Fruit fly (Drosophila melanogaster) whole organism, embryonic: ENCODE measurements around the gene Mtch.
A peak's percentile ranks its signal among the peaks of the same experiment; 100 is the strongest.

Experiments used
- Bgb ChIP-seq: fragments of 200-800 bp; sonication (Bioruptor generic); IDR thresholded peaks from 2 replicates; pipeline ENCODE4 v1.3.6; 2022; ENCODE audit warnings: missing biosample characterization, missing genetic modification characterization; ENCODE audit not compliant: partially characterized antibody
- CG10321 ChIP-seq: fragments of 200-800 bp; sonication (Bioruptor generic); IDR thresholded peaks from 2 replicates; pipeline ENCODE4 v1.3.6; 2022; ENCODE audit warnings: missing biosample characterization, missing genetic modification characterization
- CG11398 ChIP-seq: fragments of 200-800 bp; sonication (Bioruptor generic); optimal IDR thresholded peaks from 2 replicates; lab custom pipeline; 2016; ENCODE audit warnings: missing biosample characterization, missing genetic modification characterization
- CG12659 ChIP-seq: fragments of 200-800 bp; sonication (Bioruptor generic); optimal IDR thresholded peaks from 3 replicates; lab custom pipeline; 2017; ENCODE audit warnings: mild to moderate bottlenecking, missing biosample characterization, missing genetic modification reagents, missing genetic modification characterization
- CG13624 ChIP-seq: fragments of 200-800 bp; sonication (Bioruptor generic); optimal IDR thresholded peaks from 2 replicates; lab custom pipeline; 2016; ENCODE audit warnings: missing biosample characterization, missing genetic modification characterization
- CG16815 ChIP-seq: fragments of 200-800 bp; sonication (Bioruptor generic); optimal IDR thresholded peaks from 3 replicates; lab custom pipeline; 2017; ENCODE audit warnings: missing biosample characterization, mild to moderate bottlenecking, missing genetic modification characterization
- CG17385 ChIP-seq: fragments of 200-800 bp; sonication (Bioruptor generic); optimal IDR thresholded peaks from 3 replicates; lab custom pipeline; 2018; ENCODE audit warnings: missing biosample characterization, mild to moderate bottlenecking, missing genetic modification characterization
- CG17829 ChIP-seq: fragments of 200-800 bp; optimal IDR thresholded peaks from 2 replicates; lab custom pipeline; 2019; ENCODE audit warnings: missing biosample characterization, mild to moderate bottlenecking, missing genetic modification characterization, moderate library complexity
- CG2120 ChIP-seq: fragments of 200-800 bp; sonication (Bioruptor generic); optimal IDR thresholded peaks from 3 replicates; lab custom pipeline; 2016; ENCODE audit warnings: missing biosample characterization, missing genetic modification characterization
- CG3726 ChIP-seq: fragments of 200-800 bp; sonication (Bioruptor generic); IDR thresholded peaks from 3 replicates; pipeline ENCODE4, ENCODE4 v1.3.6; 2022; ENCODE audit warnings: missing biosample characterization, missing genetic modification characterization
- CG4404 ChIP-seq: fragments of 200-800 bp; sonication (Bioruptor generic); IDR thresholded peaks from 2 replicates; pipeline ENCODE4 v1.3.6; 2022; ENCODE audit warnings: missing biosample characterization, missing genetic modification characterization
- CG7556 ChIP-seq: fragments of 200-800 bp; sonication (Bioruptor generic); optimal IDR thresholded peaks from 2 replicates; lab custom pipeline; 2017; ENCODE audit warnings: missing biosample characterization, mild to moderate bottlenecking, missing genetic modification characterization
- CG8478 ChIP-seq: fragments of >200 bp; optimal IDR thresholded peaks from 2 replicates; lab custom pipeline; 2018
- CG9932 ChIP-seq: fragments of 200-800 bp; sonication (Bioruptor generic); IDR thresholded peaks from 2 replicates; pipeline ENCODE4 v1.3.6; 2022; ENCODE audit warnings: missing biosample characterization, missing genetic modification characterization
- Dp ChIP-seq: fragments of 200-800 bp; sonication (Bioruptor generic); optimal IDR thresholded peaks from 2 replicates; lab custom pipeline; 2018; ENCODE audit warnings: missing biosample characterization, mild to moderate bottlenecking, missing genetic modification characterization, moderate library complexity
- Dref ChIP-seq: fragments of 200-800 bp; sonication (Bioruptor generic); IDR thresholded peaks from 2 replicates; pipeline ENCODE4 v1.3.6; 2022; ENCODE audit warnings: missing biosample characterization, missing genetic modification characterization
- Ets65A ChIP-seq: fragments of 200-800 bp; sonication (Bioruptor generic); peaks from one replicate; lab custom pipeline; 2016; ENCODE audit warnings: missing biosample characterization, missing genetic modification characterization
- Gsc ChIP-seq: fragments of 200-800 bp; sonication (Bioruptor generic); IDR thresholded peaks from 2 replicates; pipeline ENCODE4 v1.3.6; 2022; ENCODE audit warnings: missing biosample characterization, missing genetic modification characterization
- Hand ChIP-seq: fragments of 200-800 bp; sonication (Bioruptor generic); optimal IDR thresholded peaks from 2 replicates; lab custom pipeline; 2017; ENCODE audit warnings: mild to moderate bottlenecking, missing biosample characterization, missing genetic modification reagents, missing genetic modification characterization
- Hr3 ChIP-seq: fragments of 200-800 bp; sonication (Bioruptor generic); optimal IDR thresholded peaks from 3 replicates; lab custom pipeline; 2016; ENCODE audit warnings: missing biosample characterization, missing genetic modification characterization
- Jarid2 ChIP-seq: fragments of 200-800 bp; sonication (Bioruptor generic); optimal IDR thresholded peaks from 3 replicates; lab custom pipeline; 2017; ENCODE audit warnings: mild to moderate bottlenecking, missing biosample characterization, missing genetic modification reagents, missing genetic modification characterization
- Kr ChIP-seq: fragments of 200-800 bp; sonication (Bioruptor generic); optimal IDR thresholded peaks from 2 replicates; lab custom pipeline; 2017; ENCODE audit warnings: missing biosample characterization, mild to moderate bottlenecking, missing genetic modification characterization
- MESR4 ChIP-seq: fragments of 200-800 bp; sonication (Bioruptor generic); optimal IDR thresholded peaks from 2 replicates; lab custom pipeline; 2018; ENCODE audit warnings: missing biosample characterization, mild to moderate bottlenecking, missing genetic modification characterization, moderate library complexity
- Mes4 ChIP-seq: fragments of 200-800 bp; sonication (Bioruptor generic); optimal IDR thresholded peaks from 2 replicates; lab custom pipeline; 2016; ENCODE audit warnings: missing biosample characterization, missing genetic modification characterization
- Oaz ChIP-seq: fragments of 200-800 bp; sonication (Bioruptor generic); IDR thresholded peaks from 2 replicates; pipeline ENCODE4 v1.3.6; 2022; ENCODE audit warnings: missing biosample characterization, missing genetic modification characterization
- Opbp ChIP-seq: fragments of 200-800 bp; sonication (Bioruptor generic); IDR thresholded peaks from 3 replicates; pipeline ENCODE4 v1.3.6; 2022; ENCODE audit warnings: missing biosample characterization, missing genetic modification characterization; ENCODE audit not compliant: partially characterized antibody
- Optix ChIP-seq: fragments of 200-800 bp; sonication (Bioruptor generic); IDR thresholded peaks from 3 replicates; pipeline ENCODE4 v1.3.6; 2022; ENCODE audit warnings: missing biosample characterization, missing genetic modification characterization
- YL-1 ChIP-seq: fragments of 200-800 bp; sonication (Bioruptor generic); optimal IDR thresholded peaks from 3 replicates; lab custom pipeline; 2017; ENCODE audit warnings: missing biosample characterization, mild to moderate bottlenecking, missing genetic modification characterization
- ac ChIP-seq: fragments of 200-800 bp; sonication (Bioruptor generic); optimal IDR thresholded peaks from 3 replicates; lab custom pipeline; 2017; ENCODE audit warnings: missing biosample characterization, mild to moderate bottlenecking, missing genetic modification characterization
- ap ChIP-seq: fragments of 200-800 bp; sonication (Bioruptor generic); IDR thresholded peaks from 2 replicates; pipeline ENCODE4 v1.3.6; 2022; ENCODE audit warnings: missing biosample characterization, missing genetic modification characterization
- chm ChIP-seq: fragments of 200-800 bp; sonication (Bioruptor generic); IDR thresholded peaks from 2 replicates; pipeline ENCODE4 v1.3.6; 2022; ENCODE audit warnings: missing biosample characterization, missing genetic modification characterization
- dimm ChIP-seq: fragments of 200-800 bp; sonication (Bioruptor generic); IDR thresholded peaks from 2 replicates; pipeline ENCODE4 v1.3.6; 2022; ENCODE audit warnings: missing biosample characterization, missing genetic modification characterization
- dmrt11E ChIP-seq: fragments of 200-800 bp; sonication (Bioruptor generic); optimal IDR thresholded peaks from 3 replicates; lab custom pipeline; 2018; ENCODE audit warnings: missing biosample characterization, mild to moderate bottlenecking, missing genetic modification characterization, moderate library complexity
- eyg ChIP-seq: fragments of 200-800 bp; sonication (Bioruptor generic); optimal IDR thresholded peaks from 3 replicates; lab custom pipeline; 2016; ENCODE audit warnings: missing biosample characterization, missing genetic modification characterization
- ftz-f1 ChIP-seq: fragments of 200-800 bp; sonication (Bioruptor generic); optimal IDR thresholded peaks from 2 replicates; lab custom pipeline; 2016; ENCODE audit warnings: missing biosample characterization, missing genetic modification characterization
- gcm2 ChIP-seq: fragments of 200-800 bp; sonication (Bioruptor generic); optimal IDR thresholded peaks from 2 replicates; lab custom pipeline; 2016; ENCODE audit warnings: missing biosample characterization, missing genetic modification characterization
- gro ChIP-seq: fragments of 200-800 bp; sonication (Bioruptor generic); optimal IDR thresholded peaks from 2 replicates; lab custom pipeline; 2016; ENCODE audit warnings: missing biosample characterization, missing genetic modification characterization
- mld ChIP-seq: fragments of 200-800 bp; sonication (Bioruptor generic); IDR thresholded peaks from 3 replicates; pipeline ENCODE4 v1.3.6; 2022; ENCODE audit warnings: missing biosample characterization, missing genetic modification characterization; ENCODE audit not compliant: partially characterized antibody
- nerfin-2 ChIP-seq: fragments of 200-800 bp; sonication (Bioruptor generic); IDR thresholded peaks from 2 replicates; pipeline ENCODE4 v1.3.6; 2022; ENCODE audit warnings: missing biosample characterization, missing genetic modification characterization; ENCODE audit not compliant: partially characterized antibody
- otp ChIP-seq: fragments of 200-800 bp; sonication (Bioruptor generic); IDR thresholded peaks from 3 replicates; pipeline ENCODE4, ENCODE4 v1.3.6; 2022; ENCODE audit warnings: missing biosample characterization, missing genetic modification characterization
- pan ChIP-seq, 4 experiments: fragments of >200 bp in 3 of 4; fragments of 200-800 bp in 1 of 4; sonication (Bioruptor generic) in 1 of 4; optimal IDR thresholded peaks in 3 of 4; IDR thresholded peaks in 1 of 4; 2 replicates each; pipeline versions ENCODE4 v1.3.6 to Lab custom; 2017 to 2022; ENCODE audit warnings: missing biosample characterization in 2 of 4, missing genetic modification characterization in 2 of 4, mixed read lengths in 1 of 4
- pho ChIP-seq: fragments of 200-800 bp; sonication (Bioruptor generic); optimal IDR thresholded peaks from 2 replicates; lab custom pipeline; 2016; ENCODE audit warnings: missing biosample characterization, missing genetic modification characterization
- phol ChIP-seq: fragments of 200-800 bp; sonication (Bioruptor generic); optimal IDR thresholded peaks from 3 replicates; lab custom pipeline; 2018; ENCODE audit warnings: missing biosample characterization, mild to moderate bottlenecking, missing genetic modification characterization, moderate library complexity
- rib ChIP-seq: fragments of 200-800 bp; sonication (Bioruptor generic); IDR thresholded peaks from 2 replicates; pipeline ENCODE4 v1.3.6; 2022; ENCODE audit warnings: missing biosample characterization, missing genetic modification characterization
- sr ChIP-seq: fragments of 200-800 bp; sonication (Bioruptor generic); IDR thresholded peaks from 3 replicates; pipeline ENCODE4 v1.3.6; 2022; ENCODE audit warnings: missing biosample characterization, missing genetic modification characterization
- sug ChIP-seq: fragments of 200-800 bp; optimal IDR thresholded peaks from 2 replicates; lab custom pipeline; 2019; ENCODE audit warnings: missing biosample characterization, mild to moderate bottlenecking, missing genetic modification characterization, moderate library complexity
- usp ChIP-seq: fragments of >200 bp; optimal IDR thresholded peaks from 2 replicates; lab custom pipeline; 2017; ENCODE audit warnings: missing biosample characterization, missing genetic modification characterization
- vnd ChIP-seq: fragments of 200-800 bp; sonication (Bioruptor generic); IDR thresholded peaks from 3 replicates; pipeline ENCODE4 v1.3.6; 2022; ENCODE audit warnings: missing biosample characterization, missing genetic modification characterization; ENCODE audit not compliant: partially characterized antibody

Mtch gene

DNA sequence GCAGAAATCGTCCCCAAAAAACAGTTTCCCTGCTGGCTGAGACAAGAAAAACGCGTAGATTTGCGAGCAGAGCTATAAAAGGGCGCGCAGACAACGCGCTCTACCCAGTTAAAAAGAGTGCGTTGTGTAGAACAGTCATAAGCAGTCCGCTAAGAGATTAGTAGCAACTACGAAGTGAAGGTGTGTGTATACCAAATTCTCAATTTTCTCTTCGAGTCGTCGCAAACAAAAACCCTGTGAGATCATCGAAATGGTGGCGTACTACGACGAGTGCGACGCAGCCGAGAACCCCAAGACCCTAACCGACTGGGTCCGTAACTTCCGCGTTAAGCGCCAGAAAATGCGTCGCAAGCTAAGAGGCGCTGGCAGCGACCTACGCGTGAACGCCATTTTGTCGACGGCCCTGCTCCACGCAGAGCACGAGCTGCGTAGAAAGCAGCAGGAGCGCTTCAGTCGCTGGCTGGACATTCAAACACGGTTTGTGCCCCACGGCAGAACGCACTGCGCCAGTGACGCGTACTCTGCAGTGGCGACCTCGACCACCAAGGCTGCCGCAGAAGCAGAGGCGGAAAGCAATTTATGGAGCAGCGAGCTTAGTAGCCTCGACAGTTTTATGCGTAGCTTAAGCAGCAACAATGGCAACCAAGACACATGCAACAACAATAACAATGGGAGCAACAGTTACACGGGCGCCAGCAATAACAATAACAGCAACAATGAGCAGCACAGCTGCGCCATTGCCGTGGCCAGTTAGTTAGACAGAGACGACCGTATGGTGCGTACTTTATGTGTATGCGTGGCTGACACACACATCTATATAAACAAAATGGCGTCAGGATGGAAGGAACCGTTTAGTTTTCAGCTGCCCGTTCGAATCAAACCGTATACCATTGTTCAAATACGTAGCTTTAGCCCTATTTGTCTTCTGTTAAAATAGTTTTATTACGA lies 39.9 kb downstream of the Mtch start (continued):
- TF ChIP-seq phol (peak; percentile 97), Optix (GFP tag; lab: Robert Waterston, UW) (peak; percentile 48; the same call in 1 of the 3 replicates), CG17385 (GFP tag; lab: Kevin White, UChicago) (no peak), Oaz (GFP tag; lab: Robert Waterston, UW) (no peak), eyg (no peak), sr (GFP tag; lab: Robert Waterston, UW) (0 out of 3 replicates have a peak, but pooled peaks have one; percentile 21), Ets65A (GFP tag; lab: Kevin White, UChicago) (peak; percentile 51), CG16815 (no peak), dimm (GFP tag; lab: Robert Waterston, UW) (no peak), pan (optimal IDR thresholded peaks at IDR 0.05; lab: Kevin White, UChicago) (no peak), pan (GFP tag; optimal IDR thresholded peaks at IDR 0.05 in 1 of 2, IDR thresholded peaks at IDR 0.05 in 1 of 2) (peak in 1 of 2 experiments; percentile 48), Gsc (GFP tag; lab: Robert Waterston, UW) (no peak), Dref (GFP tag; lab: Robert Waterston, UW) (no peak), ftz-f1 (peak; percentile 89), sug (tag; lab: Kevin White, UChicago) (peak; percentile 44), CG7556 (GFP tag; lab: Kevin White, UChicago) (no peak), Dp (no peak), CG11398 (GFP tag; lab: Kevin White, UChicago) (peak; percentile 36), Hr3 (GFP tag; lab: Kevin White, UChicago) (no peak), Hand (GFP tag; lab: Kevin White, UChicago) (peak; percentile 1), usp (GFP tag; lab: Kevin White, UChicago) (no peak), Kr (GFP tag; lab: Kevin White, UChicago) (no peak), otp (peak; percentile 10; the same call in 1 of the 3 replicates), Jarid2 (GFP tag; lab: Kevin White, UChicago) (peak; percentile 73), CG17829 (tag; lab: Kevin White, UChicago) (no peak), CG8478 (lab: Kevin White, UChicago) (peak; percentile 86), CG10321 (GFP tag; lab: Robert Waterston, UW) (peak; percentile 96), CG13624 (peak; percentile 83), vnd (GFP tag; lab: Robert Waterston, UW) (0 out of 3 replicates have a peak, but pooled peaks have one; percentile 9), gro (GFP tag; lab: Kevin White, UChicago) (peak; percentile 47), YL-1 (peak; percentile 91), rib (peak; percentile 30), dmrt11E (tag; lab: Kevin White, UChicago) (no peak), Mes4 (no peak), CG9932 (GFP tag; lab: Robert Waterston, UW) (no peak), gcm2 (GFP tag; lab: Kevin White, UChicago) (no peak), ap (GFP tag; lab: Robert Waterston, UW) (peak; percentile 15; the same call in 1 of the 2 replicates), Opbp (GFP tag; lab: Robert Waterston, UW) (peak; percentile 69), Bgb (peak; percentile 65), CG2120 (no peak), CG3726 (GFP tag; lab: Robert Waterston, UW) (0 out of 3 replicates have a peak, but pooled peaks have one; percentile 11), mld (GFP tag; lab: Robert Waterston, UW) (no peak), CG4404 (GFP tag; lab: Robert Waterston, UW) (no peak), CG12659 (GFP tag; lab: Kevin White, UChicago) (peak; percentile 20), MESR4 (peak; percentile 99), nerfin-2 (GFP tag; lab: Robert Waterston, UW) (0 out of 2 replicates have a peak, but pooled peaks have one; percentile 29), ac (GFP tag; lab: Kevin White, UChicago) (peak; percentile 17), pho (GFP tag; lab: Kevin White, UChicago) (peak; percentile 34), chm (GFP tag; lab: Robert Waterston, UW) (peak; percentile 82)
